Fruit fly (Drosophila melanogaster): ENCODE results near the gene CG34030.

DNA sequence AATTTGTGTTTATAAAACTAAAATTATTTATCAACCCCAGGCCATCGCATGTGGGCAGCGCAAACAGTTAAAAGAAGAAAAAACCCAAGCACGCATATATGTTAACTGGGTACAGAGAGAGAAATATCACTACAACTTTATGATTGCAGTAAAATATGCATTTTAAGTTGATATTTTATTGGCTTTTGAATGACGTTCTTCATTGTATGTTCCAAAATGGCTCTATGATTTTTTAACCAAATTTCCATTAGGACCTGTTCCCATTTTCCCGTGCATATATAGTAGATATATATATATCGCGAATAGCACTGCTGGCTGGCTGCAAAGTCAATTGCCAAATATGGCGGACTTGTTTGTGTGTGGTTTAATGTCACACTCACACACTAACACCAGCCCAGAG lies 21.5 kb upstream of the CG34030 start:
- TF ChIP-seq CG14711 (tag; optimal IDR thresholded peaks at IDR 0.05): no peak
- TF ChIP-seq cnc (optimal IDR thresholded peaks at IDR 0.05): no peak
- no peak for TF ChIP-seq CG7101 (tag; optimal IDR thresholded peaks at IDR 0.05)
- no peak for TF ChIP-seq toe (GFP tag; optimal IDR thresholded peaks at IDR 0.05)
- TF ChIP-seq CG33017 (tag; optimal IDR thresholded peaks at IDR 0.05): no peak
- TF ChIP-seq Hr96 (GFP tag; optimal IDR thresholded peaks at IDR 0.05): no peak
- TF ChIP-seq Clk (GFP tag; optimal IDR thresholded peaks at IDR 0.05): no peak
- no peak for TF ChIP-seq ovo (GFP tag; optimal IDR thresholded peaks at IDR 0.05)
- no peak for TF ChIP-seq tj (GFP tag; optimal IDR thresholded peaks at IDR 0.05)
- TF ChIP-seq cic (GFP tag; optimal IDR thresholded peaks at IDR 0.05): no peak
- TF ChIP-seq kay (GFP tag; ENCODE audit: borderline replicate concordance): peak; percentile 18
